Worm (Caenorhabditis elegans): ENCODE data around the gene F11G11.15.
"Not testable (repeated sequence)": the region's sequence is repeated elsewhere in the genome, so short reads cannot be mapped to it uniquely, and the experiment has no call there.

DNA sequence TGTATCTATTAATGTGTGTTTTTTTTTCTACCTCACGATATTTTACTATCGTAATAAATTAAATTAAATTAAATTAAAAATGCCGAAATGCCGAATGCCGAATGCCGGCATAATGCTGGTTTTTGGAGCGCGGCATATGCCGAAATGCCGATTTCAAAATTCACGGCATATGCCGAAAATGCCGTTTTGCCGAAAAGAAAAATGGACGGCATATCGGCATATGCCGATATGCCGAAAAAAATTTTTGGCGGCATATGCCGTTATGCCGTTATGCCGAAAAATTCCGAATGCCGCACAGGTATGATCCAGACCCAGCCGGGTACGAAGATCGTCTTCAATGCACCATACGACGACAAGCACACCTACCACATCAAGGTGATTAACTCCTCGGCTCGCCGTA, 23.9 kb downstream of the F11G11.15 start, which contains the start of gene msp-32:
- TF ChIP-seq him-1, W03F9.2, dao-5 (tag; optimal IDR thresholded peaks at IDR 0.05): not testable (repeated sequence)
